Worm (Caenorhabditis elegans): ENCODE data around the gene E04F6.10.

Gene E04F6.10

ce11 chrII:7174843-7175242 lies 42.1 kb downstream of the E04F6.10 start, which contains the start of gene glc-4:
TSS of gene glc-4 (minus strand) at chrII:7174943.
- TF ChIP-seq sea-2 (GFP tag; optimal IDR thresholded peaks at IDR 0.05) (no peak), jun-1 (tag; optimal IDR thresholded peaks at IDR 0.05) (no peak), nhr-23 (tag; optimal IDR thresholded peaks at IDR 0.05) (no peak), nhr-12 (tag; optimal IDR thresholded peaks at IDR 0.05) (no peak), ama-1 (optimal IDR thresholded peaks at IDR 0.05) (no peak), nhr-67 (tag; optimal IDR thresholded peaks at IDR 0.05) (no peak)

- TF ChIP-seq skn-1 (tag; optimal IDR thresholded peaks at IDR 0.05) (no peak), nhr-12 (tag; optimal IDR thresholded peaks at IDR 0.05) (no peak), nhr-67 (tag; optimal IDR thresholded peaks at IDR 0.05) (no peak), aly-2 (tag; optimal IDR thresholded peaks at IDR 0.05) (no peak), nhr-23 (tag; optimal IDR thresholded peaks at IDR 0.05) (no peak), elt-2 (tag; optimal IDR thresholded peaks at IDR 0.05) (no peak), nhr-77 (tag; optimal IDR thresholded peaks at IDR 0.05) (no peak), fkh-2 (tag; optimal IDR thresholded peaks at IDR 0.05) (no peak)
These were observed 45.5 kb downstream of the E04F6.10 start, which contains the start of gene dyf-13 for ce11 chrII:7171305-7171998. TSS of gene dyf-13 (minus strand) at chrII:7171355.

ce11 chrII:7168712-7169111 lies 48.2 kb downstream of the E04F6.10 start, which contains the start of gene col-36:
TSS of gene col-36 (minus strand) at chrII:7168812.
- TF ChIP-seq ztf-11 (tag; optimal IDR thresholded peaks at IDR 0.05) (no peak), fos-1 (tag; optimal IDR thresholded peaks at IDR 0.05) (no peak), daf-12 (tag; optimal IDR thresholded peaks at IDR 0.05) (no peak), nhr-23 (tag; optimal IDR thresholded peaks at IDR 0.05) (peak; percentile 50), elt-2 (tag; optimal IDR thresholded peaks at IDR 0.05) (no peak), pqm-1 (tag; optimal IDR thresholded peaks at IDR 0.05) (no peak)

ce11 chrII:7166768-7167167 lies 50.2 kb downstream of the E04F6.10 start:
- TF ChIP-seq lin-39 (tag; optimal IDR thresholded peaks at IDR 0.05) (no peak), pqm-1 (tag; optimal IDR thresholded peaks at IDR 0.05) (peak; percentile 94), elt-2 (tag; optimal IDR thresholded peaks at IDR 0.05) (peak; percentile 93)

- no peak for TF ChIP-seq nhr-76 (tag; optimal IDR thresholded peaks at IDR 0.05)
- no peak for TF ChIP-seq nhr-11 (tag; optimal IDR thresholded peaks at IDR 0.05)
- TF ChIP-seq jun-1 (tag; optimal IDR thresholded peaks at IDR 0.05), result no peak
- TF ChIP-seq fkh-2 (tag; optimal IDR thresholded peaks at IDR 0.05), result no peak
- TF ChIP-seq sea-2 (GFP tag; optimal IDR thresholded peaks at IDR 0.05), result no peak
- no peak for TF ChIP-seq mml-1 (tag; optimal IDR thresholded peaks at IDR 0.05)
- no peak for TF ChIP-seq nhr-77 (tag; optimal IDR thresholded peaks at IDR 0.05)
- no peak for TF ChIP-seq zag-1 (tag; optimal IDR thresholded peaks at IDR 0.05)
- TF ChIP-seq hmg-11 (tag; optimal IDR thresholded peaks at IDR 0.05), result no peak
- no peak for TF ChIP-seq ceh-16 (tag; optimal IDR thresholded peaks at IDR 0.05)
- no peak for TF ChIP-seq ceh-9 (tag; optimal IDR thresholded peaks at IDR 0.05)
- TF ChIP-seq ama-1 (optimal IDR thresholded peaks at IDR 0.05), result no peak
- TF ChIP-seq nhr-12 (tag; optimal IDR thresholded peaks at IDR 0.05), result no peak
- no peak for TF ChIP-seq nhr-25 (tag; optimal IDR thresholded peaks at IDR 0.05)
- no peak for TF ChIP-seq nfya-1 (tag; optimal IDR thresholded peaks at IDR 0.05; ENCODE audit: insufficient read depth)
- no peak for TF ChIP-seq unc-62 (GFP tag; optimal IDR thresholded peaks at IDR 0.05)
- TF ChIP-seq ceh-82 (tag; optimal IDR thresholded peaks at IDR 0.05), result no peak
- no peak for TF ChIP-seq elt-2 (tag; optimal IDR thresholded peaks at IDR 0.05)
- no peak for TF ChIP-seq nhr-23 (tag; optimal IDR thresholded peaks at IDR 0.05)
These were observed 51.2 kb downstream of the E04F6.10 start, which contains the start of gene mfsd-13.2 for ce11 chrII:7165749-7166148. TSS of gene mfsd-13.2 (minus strand) at chrII:7165849.
